Fruit fly (Drosophila melanogaster) whole organism, wandering third instar larva: ENCODE results near the gene tgo.

Experiments used
- CG9705 ChIP-seq: fragments of 200-800 bp; sonication (Bioruptor generic); optimal IDR thresholded peaks from 2 replicates; lab custom pipeline; 2018; ENCODE audit warnings: missing biosample characterization, mild to moderate bottlenecking, missing genetic modification characterization
- Dif ChIP-seq: fragments of 200-275, 200-300 bp; sonication (Bioruptor generic); optimal IDR thresholded peaks from 2 replicates; lab custom pipeline; 2018; ENCODE audit warnings: missing biosample characterization, missing genetic modification characterization; ENCODE audit not compliant: partially characterized antibody
- HLH106 ChIP-seq: fragments of 200-800 bp; optimal IDR thresholded peaks from 3 replicates; lab custom pipeline; 2019; ENCODE audit warnings: missing biosample characterization, mild to moderate bottlenecking, missing genetic modification characterization, moderate library complexity
- Hr78 ChIP-seq: fragments of >200 bp; optimal IDR thresholded peaks from 2 replicates; lab custom pipeline; 2017; ENCODE audit warnings: missing biosample characterization, missing genetic modification characterization
- Hr83 ChIP-seq: fragments of 200-300 bp; sonication (Bioruptor generic); optimal IDR thresholded peaks from 2 replicates; lab custom pipeline; 2016; ENCODE audit warnings: missing biosample characterization, mild to moderate bottlenecking, missing genetic modification characterization, moderate library complexity; ENCODE audit not compliant: poor library complexity, severe bottlenecking
- br ChIP-seq: fragments of 200-800 bp; sonication (Bioruptor generic); optimal IDR thresholded peaks from 2 replicates; lab custom pipeline; 2016; ENCODE audit warnings: missing biosample characterization, missing genetic modification characterization
- psq ChIP-seq: fragments of 200-800 bp; sonication (Bioruptor generic); optimal IDR thresholded peaks from 3 replicates; lab custom pipeline; 2017; ENCODE audit warnings: missing biosample characterization, mild to moderate bottlenecking, missing genetic modification characterization, moderate library complexity
- usp ChIP-seq: fragments of >200 bp; optimal IDR thresholded peaks from 2 replicates; lab custom pipeline; 2017; ENCODE audit warnings: missing biosample characterization, missing genetic modification characterization

DNA sequence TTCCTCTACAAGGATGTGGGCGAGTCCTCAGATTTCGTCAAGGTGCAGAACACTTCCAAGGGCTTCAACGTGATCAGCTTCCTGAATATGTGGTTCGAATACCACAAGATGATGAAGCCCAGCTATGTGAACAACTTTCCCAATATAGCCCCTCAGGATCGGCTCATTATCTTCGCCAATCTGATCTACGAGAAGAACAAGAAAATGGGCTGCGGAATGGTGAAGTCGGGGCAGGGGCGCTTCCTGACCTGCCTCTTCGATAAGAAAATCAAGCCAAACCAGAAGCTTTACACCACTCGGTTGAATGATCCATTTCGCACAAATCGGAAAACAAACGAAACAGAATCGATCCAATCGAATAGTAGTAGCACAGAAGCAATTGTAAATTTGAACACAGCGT lies 21.6 kb downstream of the tgo start:
- no peak for TF ChIP-seq CG9705 (GFP tag; lab: Kevin White, UChicago)
- no peak for TF ChIP-seq Hr78
- TF ChIP-seq Hr83 (GFP tag; lab: Kevin White, UChicago), result no peak
- TF ChIP-seq Dif (GFP tag; lab: Kevin White, UChicago), result no peak
- no peak for TF ChIP-seq psq (GFP tag; lab: Kevin White, UChicago)
- TF ChIP-seq HLH106 (tag; lab: Kevin White, UChicago), result no peak
- TF ChIP-seq br (GFP tag; lab: Kevin White, UChicago), result no peak
- TF ChIP-seq usp (GFP tag; lab: Kevin White, UChicago), result no peak
